Worm (Caenorhabditis elegans): ENCODE results near the gene math-45.

Gene math-45

ce11 chrII:1503663-1504062 is 13.6 kb downstream of the math-45 start:
- TF ChIP-seq elt-2 (tag; optimal IDR thresholded peaks at IDR 0.05) (peak; percentile 68), pha-4 (tag; optimal IDR thresholded peaks at IDR 0.05) (peak; percentile 40), pqm-1 (tag; optimal IDR thresholded peaks at IDR 0.05) (peak; percentile 20), nhr-28 (tag; optimal IDR thresholded peaks at IDR 0.05) (no peak), egl-27 (tag; optimal IDR thresholded peaks at IDR 0.05) (no peak), elt-3 (tag; optimal IDR thresholded peaks at IDR 0.05) (peak in 1 of 3 experiments; percentile 83)

- TF ChIP-seq mml-1 (tag; optimal IDR thresholded peaks at IDR 0.05) (no peak), ceh-9 (tag; optimal IDR thresholded peaks at IDR 0.05) (no peak), nfya-1 (tag; optimal IDR thresholded peaks at IDR 0.05; ENCODE audit: insufficient read depth) (peak; percentile 59), nhr-77 (tag; optimal IDR thresholded peaks at IDR 0.05) (no peak), tbx-2 (tag; optimal IDR thresholded peaks at IDR 0.05) (no peak), pha-4 (tag; optimal IDR thresholded peaks at IDR 0.05) (no peak), nhr-23 (tag; optimal IDR thresholded peaks at IDR 0.05) (no peak), pqm-1 (tag; optimal IDR thresholded peaks at IDR 0.05) (no peak), elt-1 (tag; optimal IDR thresholded peaks at IDR 0.05) (no peak), hmg-11 (tag; optimal IDR thresholded peaks at IDR 0.05) (peak; percentile 49), zag-1 (tag; optimal IDR thresholded peaks at IDR 0.05) (no peak), skn-1 (tag; optimal IDR thresholded peaks at IDR 0.05) (no peak), ceh-82 (tag; optimal IDR thresholded peaks at IDR 0.05) (no peak), unc-39 (tag; optimal IDR thresholded peaks at IDR 0.05) (no peak), aly-2 (tag; optimal IDR thresholded peaks at IDR 0.05) (no peak), nhr-67 (tag; optimal IDR thresholded peaks at IDR 0.05) (no peak), nhr-28 (tag; optimal IDR thresholded peaks at IDR 0.05) (no peak), unc-62 (GFP tag; optimal IDR thresholded peaks at IDR 0.05) (peak; percentile 38), lin-39 (tag; optimal IDR thresholded peaks at IDR 0.05) (peak; percentile 90), ztf-11 (tag; optimal IDR thresholded peaks at IDR 0.05) (no peak), fkh-2 (tag; optimal IDR thresholded peaks at IDR 0.05) (no peak), ceh-16 (tag; optimal IDR thresholded peaks at IDR 0.05) (no peak), R02D3.7 (tag; optimal IDR thresholded peaks at IDR 0.05) (no peak), nhr-76 (tag; optimal IDR thresholded peaks at IDR 0.05) (no peak), nhr-12 (tag; optimal IDR thresholded peaks at IDR 0.05) (no peak), elt-3 (tag; optimal IDR thresholded peaks at IDR 0.05) (no peak), nhr-11 (tag; optimal IDR thresholded peaks at IDR 0.05) (no peak), ZK546.5 (tag; optimal IDR thresholded peaks at IDR 0.05) (no peak), lsy-12 (tag; optimal IDR thresholded peaks at IDR 0.05) (no peak), fos-1 (tag; optimal IDR thresholded peaks at IDR 0.05) (no peak), nhr-43 (tag; optimal IDR thresholded peaks at IDR 0.05; ENCODE audit: poor library complexity, severe bottlenecking) (no peak), snpc-4 (tag; optimal IDR thresholded peaks at IDR 0.05) (no peak), jun-1 (tag; optimal IDR thresholded peaks at IDR 0.05) (no peak), mdl-1 (tag; optimal IDR thresholded peaks at IDR 0.05) (peak; percentile 65), nhr-237 (tag; optimal IDR thresholded peaks at IDR 0.05) (no peak), fkh-10 (GFP tag; optimal IDR thresholded peaks at IDR 0.05) (no peak), ama-1 (optimal IDR thresholded peaks at IDR 0.05) (no peak), egl-27 (tag; optimal IDR thresholded peaks at IDR 0.05) (no peak), ceh-28 (tag; optimal IDR thresholded peaks at IDR 0.05) (no peak), lin-15B (tag; optimal IDR thresholded peaks at IDR 0.05) (peak; percentile 1), eor-1 (tag; optimal IDR thresholded peaks at IDR 0.05) (no peak), ztf-4 (tag; optimal IDR thresholded peaks at IDR 0.05) (no peak), egl-5 (tag; optimal IDR thresholded peaks at IDR 0.05) (peak; percentile 51), daf-12 (tag; optimal IDR thresholded peaks at IDR 0.05) (no peak), sea-2 (GFP tag; optimal IDR thresholded peaks at IDR 0.05) (no peak), nhr-25 (tag; optimal IDR thresholded peaks at IDR 0.05) (no peak), elt-2 (tag; optimal IDR thresholded peaks at IDR 0.05) (no peak)
Measured at ce11 chrII:1501614-1502355, 15.5 kb downstream of the math-45 start.

Data from whole organism, L3 larva.